Fruit fly (Drosophila melanogaster) whole organism, pupa: ENCODE data around the gene Mco4.

Source experiments
- CG10348 ChIP-seq: fragments of 200-800 bp; sonication (Bioruptor generic); IDR thresholded peaks from 2 replicates; pipeline ENCODE4 v1.3.6; 2022; ENCODE audit warnings: missing biosample characterization, missing genetic modification characterization
- CG13204 ChIP-seq: fragments of 200-800 bp; sonication (Bioruptor generic); optimal IDR thresholded peaks from 2 replicates; lab custom pipeline; 2018; ENCODE audit warnings: missing biosample characterization, mild to moderate bottlenecking, missing genetic modification characterization, moderate library complexity
- CG14655 ChIP-seq: fragments of 200-800 bp; sonication (Bioruptor generic); optimal IDR thresholded peaks from 3 replicates; lab custom pipeline; 2017; ENCODE audit warnings: mild to moderate bottlenecking, missing biosample characterization, missing genetic modification reagents, missing genetic modification characterization
- CG15710 ChIP-seq: fragments of 200-800 bp; sonication (Bioruptor generic); optimal IDR thresholded peaks from 2 replicates; lab custom pipeline; 2018; ENCODE audit warnings: missing biosample characterization, mild to moderate bottlenecking, missing genetic modification characterization, moderate library complexity
- CG17806 ChIP-seq: fragments of 200-800 bp; sonication (Bioruptor generic); optimal IDR thresholded peaks from 2 replicates; lab custom pipeline; 2018; ENCODE audit warnings: missing biosample characterization, mild to moderate bottlenecking, missing genetic modification characterization, moderate library complexity
- CG32121 ChIP-seq: fragments of 200-800 bp; sonication (Bioruptor generic); IDR thresholded peaks from 2 replicates; pipeline ENCODE4 v1.3.6; 2022; ENCODE audit warnings: missing biosample characterization, missing genetic modification characterization
- CG34367 ChIP-seq: fragments of 200-800 bp; sonication (Bioruptor generic); optimal IDR thresholded peaks from 2 replicates; lab custom pipeline; 2018; ENCODE audit warnings: missing biosample characterization, mild to moderate bottlenecking, missing genetic modification characterization
- CG4496 ChIP-seq: fragments of 200-800 bp; sonication (Bioruptor generic); IDR thresholded peaks from 3 replicates; pipeline ENCODE4 v1.3.6; 2022; ENCODE audit warnings: missing biosample characterization, missing genetic modification characterization
- CG8301 ChIP-seq: fragments of 200-800 bp; sonication (Bioruptor generic); optimal IDR thresholded peaks from 2 replicates; lab custom pipeline; 2018; ENCODE audit warnings: missing biosample characterization, mild to moderate bottlenecking, missing genetic modification characterization
- CG9948 ChIP-seq: fragments of 200-800 bp; sonication (Bioruptor generic); optimal IDR thresholded peaks from 2 replicates; lab custom pipeline; 2018; ENCODE audit warnings: missing biosample characterization, mild to moderate bottlenecking, missing genetic modification characterization, moderate library complexity
- EcR ChIP-seq: fragments of 200-800 bp; sonication (Bioruptor generic); optimal IDR thresholded peaks from 3 replicates; lab custom pipeline; 2019; ENCODE audit warnings: missing biosample characterization, missing genetic modification characterization, mild to moderate bottlenecking, moderate library complexity, missing genetic modification reagents
- Ets98B ChIP-seq: fragments of 200-800 bp; sonication (Bioruptor generic); IDR thresholded peaks from 2 replicates; pipeline ENCODE4 v1.3.6; 2022; ENCODE audit warnings: missing biosample characterization, missing genetic modification characterization
- gl ChIP-seq: fragments of 200-800 bp; sonication (Bioruptor generic); optimal IDR thresholded peaks from 2 replicates; lab custom pipeline; 2018; ENCODE audit warnings: missing biosample characterization, mild to moderate bottlenecking, missing genetic modification characterization
- rn ChIP-seq: fragments of 200-800 bp; sonication (Bioruptor generic); IDR thresholded peaks from 2 replicates; pipeline ENCODE4 v1.3.6; 2022; ENCODE audit warnings: missing biosample characterization, missing genetic modification characterization

dm6 chrX:17872310-17872709 is 16.4 kb upstream of the Mco4 start:
- TF ChIP-seq CG13204 (GFP tag; lab: Kevin White, UChicago) = no peak
- no peak for TF ChIP-seq CG32121 (GFP tag; lab: Robert Waterston, UW)
- no peak for TF ChIP-seq CG9948 (tag; lab: Kevin White, UChicago)
- TF ChIP-seq CG14655 = no peak
- TF ChIP-seq gl (tag; lab: Kevin White, UChicago) = no peak
- no peak for TF ChIP-seq CG17806 (tag; lab: Kevin White, UChicago)
- no peak for TF ChIP-seq CG4496 (GFP tag; lab: Robert Waterston, UW)
- no peak for TF ChIP-seq CG10348
- no peak for TF ChIP-seq CG8301
- no peak for TF ChIP-seq Ets98B
- TF ChIP-seq CG34367 (tag; lab: Kevin White, UChicago) = no peak
- no peak for TF ChIP-seq rn (GFP tag; lab: Robert Waterston, UW)
- no peak for TF ChIP-seq EcR (GFP tag; lab: Kevin White, UChicago)
- TF ChIP-seq CG15710 (tag; lab: Kevin White, UChicago) = no peak
